Fruit fly (Drosophila melanogaster) whole organism, prepupa: Measurements from ENCODE around the gene Cyp311a1.
A peak's percentile ranks its signal among the peaks of the same experiment; 100 is the strongest.

Source experiments
- CG1621 ChIP-seq: fragments of 200-800 bp; sonication (Bioruptor generic); optimal IDR thresholded peaks from 3 replicates; lab custom pipeline; 2018; ENCODE audit warnings: missing biosample characterization, mild to moderate bottlenecking, missing genetic modification characterization
- CG6276 ChIP-seq: fragments of 200-800 bp; sonication (Bioruptor generic); optimal IDR thresholded peaks from 2 replicates; lab custom pipeline; 2017; ENCODE audit warnings: missing biosample characterization, mild to moderate bottlenecking, missing genetic modification characterization
- CG6854 ChIP-seq: fragments of 200-800 bp; sonication (Bioruptor generic); optimal IDR thresholded peaks from 2 replicates; lab custom pipeline; 2017; ENCODE audit warnings: missing biosample characterization, mild to moderate bottlenecking, missing genetic modification characterization
- Eip93F ChIP-seq: fragments of 200-800 bp; sonication (Bioruptor generic); optimal IDR thresholded peaks from 2 replicates; lab custom pipeline; 2016; ENCODE audit warnings: missing biosample characterization, mild to moderate bottlenecking, missing genetic modification characterization
- Lpt ChIP-seq: fragments of 200-800 bp; sonication (Bioruptor generic); optimal IDR thresholded peaks from 3 replicates; lab custom pipeline; 2016; ENCODE audit warnings: missing biosample characterization, missing genetic modification characterization
- OdsH ChIP-seq: fragments of 200-800 bp; sonication (Bioruptor generic); optimal IDR thresholded peaks from 3 replicates; lab custom pipeline; 2016; ENCODE audit warnings: missing biosample characterization, missing genetic modification characterization
- Sox102F ChIP-seq: fragments of 200-800 bp; sonication (Bioruptor generic); optimal IDR thresholded peaks from 2 replicates; lab custom pipeline; 2016; ENCODE audit warnings: missing biosample characterization, mild to moderate bottlenecking, missing genetic modification characterization
- fd59A ChIP-seq: fragments of 200-800 bp; sonication (Bioruptor generic); optimal IDR thresholded peaks from 2 replicates; lab custom pipeline; 2017; ENCODE audit warnings: missing biosample characterization, mild to moderate bottlenecking, missing genetic modification characterization, missing genetic modification reagents
- ss ChIP-seq, 2 experiments: fragments of 200-800 bp; sonication (Bioruptor generic); optimal IDR thresholded peaks; 2 replicates in 1 of 2; 3 replicates in 1 of 2; lab custom pipeline; 2017 to 2018; ENCODE audit warnings: mild to moderate bottlenecking in 2 of 2, missing biosample characterization in 2 of 2, missing genetic modification characterization in 2 of 2, moderate library complexity in 1 of 2

DNA sequence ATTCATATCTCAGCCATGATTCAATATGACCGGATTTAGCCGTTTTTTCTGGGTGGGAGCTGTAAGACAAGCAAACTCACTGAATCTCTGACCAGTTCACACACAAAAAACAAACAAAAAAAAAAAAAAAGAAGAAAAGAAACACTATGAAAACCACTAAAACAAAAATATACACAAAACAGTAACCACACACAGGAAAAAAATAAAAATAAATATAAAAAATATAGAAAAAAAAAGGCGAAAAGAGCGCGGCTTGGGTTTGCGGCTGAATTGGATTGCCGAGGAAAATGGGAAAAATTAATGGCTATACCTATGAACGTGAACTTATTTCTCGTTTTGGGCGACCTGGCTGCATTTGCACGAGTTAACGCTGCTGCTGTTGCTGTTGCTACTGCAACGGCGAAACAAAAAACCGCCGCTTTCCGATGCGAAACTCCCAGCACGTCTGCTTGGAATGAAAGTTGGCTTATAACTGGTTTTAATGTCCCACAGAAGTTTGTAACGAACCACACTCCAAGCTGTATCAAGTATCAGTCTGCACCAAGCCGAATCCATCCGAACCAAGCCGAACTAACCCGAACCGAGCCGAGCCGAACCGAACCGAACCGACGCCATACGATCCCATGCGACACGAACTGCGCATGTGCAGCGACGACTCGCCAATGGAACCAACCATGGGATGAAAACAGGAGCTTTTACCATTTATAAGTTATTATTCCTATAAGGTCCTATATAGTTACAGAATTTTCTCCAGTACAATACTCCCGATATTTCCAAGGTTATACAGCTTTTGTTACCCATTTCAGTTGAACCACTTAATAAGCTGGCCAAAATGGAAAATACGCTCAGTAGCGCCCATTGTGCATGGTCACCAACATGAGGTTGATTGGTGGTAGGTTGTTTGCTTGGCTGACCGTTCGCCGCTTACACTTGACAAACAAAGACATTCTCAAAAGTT lies 27.5 kb downstream of the Cyp311a1 start, which contains the start of gene fw:
- TF ChIP-seq ss (GFP tag; optimal IDR thresholded peaks at IDR 0.05; lab: Kevin White, UChicago) (no peak), CG6854 (GFP tag; lab: Kevin White, UChicago) (no peak), fd59A (GFP tag; lab: Kevin White, UChicago) (no peak), OdsH (no peak), CG1621 (tag; lab: Kevin White, UChicago) (peak; percentile 68), Eip93F (GFP tag; lab: Kevin White, UChicago) (no peak), Lpt (GFP tag; lab: Kevin White, UChicago) (peak; percentile 49), Sox102F (GFP tag; lab: Kevin White, UChicago) (peak; percentile 83), CG6276 (GFP tag; lab: Kevin White, UChicago) (peak; percentile 77)
